Worm (Caenorhabditis elegans) whole organism, L3 larva: Measurements from ENCODE around the gene Y71H10B.1.
A peak's percentile ranks its signal among the peaks of the same experiment; 100 is the strongest.

Source experiments
- R02D3.7 ChIP-seq: fragments of 150-350 bp; optimal IDR thresholded peaks from 2 replicates; lab custom pipeline; 2014; ENCODE audit warnings: missing biosample characterization, missing genetic modification characterization
- ZK546.5 ChIP-seq: sonication (generic microtip); optimal IDR thresholded peaks from 2 replicates; lab custom pipeline; 2017; ENCODE audit warnings: missing biosample characterization, missing genetic modification characterization
- aly-2 ChIP-seq: fragments of 150-350 bp; optimal IDR thresholded peaks from 2 replicates; lab custom pipeline; 2014; ENCODE audit warnings: missing biosample characterization, missing genetic modification characterization
- ama-1 ChIP-seq: fragments of 150-350 bp; optimal IDR thresholded peaks from 2 replicates; lab custom pipeline; 2018
- ceh-16 ChIP-seq: sonication (generic microtip); optimal IDR thresholded peaks from 2 replicates; lab custom pipeline; 2017; ENCODE audit warnings: missing biosample characterization, missing genetic modification characterization
- ceh-28 ChIP-seq: fragments of 150-350 bp; optimal IDR thresholded peaks from 2 replicates; lab custom pipeline; 2014; ENCODE audit warnings: missing biosample characterization, missing genetic modification reagents, missing genetic modification characterization
- ceh-82 ChIP-seq: fragments of 150-350 bp; optimal IDR thresholded peaks from 2 replicates; lab custom pipeline; 2014; ENCODE audit warnings: missing biosample characterization, missing genetic modification characterization
- ceh-9 ChIP-seq: sonication (generic microtip); optimal IDR thresholded peaks from 2 replicates; lab custom pipeline; 2018; ENCODE audit warnings: missing biosample characterization, missing genetic modification characterization
- daf-12 ChIP-seq: fragments of 150-350 bp; optimal IDR thresholded peaks from 2 replicates; lab custom pipeline; 2014; ENCODE audit warnings: missing biosample characterization, missing genetic modification reagents, missing genetic modification characterization
- egl-27 ChIP-seq: sonication (generic microtip); optimal IDR thresholded peaks from 4 replicates; lab custom pipeline; 2017; ENCODE audit warnings: missing biosample characterization, missing genetic modification reagents, missing genetic modification characterization
- egl-5 ChIP-seq: fragments of 150-350 bp; optimal IDR thresholded peaks from 2 replicates; lab custom pipeline; 2017; ENCODE audit warnings: missing biosample characterization, missing genetic modification reagents, missing genetic modification characterization, inconsistent platforms
- elt-1 ChIP-seq: fragments of 150-350 bp; optimal IDR thresholded peaks from 2 replicates; lab custom pipeline; 2014; ENCODE audit warnings: missing biosample characterization, missing genetic modification characterization
- elt-2 ChIP-seq: sonication (generic microtip); optimal IDR thresholded peaks from 2 replicates; lab custom pipeline; 2016; ENCODE audit warnings: missing genetic modification reagents, mild to moderate bottlenecking, missing genetic modification characterization, missing compliant biosample characterization
- elt-3 ChIP-seq, 3 experiments: fragments of 150-350 bp in 1 of 3; sonication (generic microtip) in 2 of 3; optimal IDR thresholded peaks; 2 replicates in 2 of 3; 4 replicates in 1 of 3; lab custom pipeline; 2014 to 2017; ENCODE audit warnings: missing biosample characterization in 3 of 3, missing genetic modification characterization in 3 of 3
- eor-1 ChIP-seq, 2 experiments: fragments of 150-350 bp; optimal IDR thresholded peaks; 2 replicates each; lab custom pipeline; 2014 to 2018; ENCODE audit warnings: missing biosample characterization in 2 of 2, missing genetic modification characterization in 2 of 2
- fkh-10 ChIP-seq: sonication (generic microtip); optimal IDR thresholded peaks from 2 replicates; lab custom pipeline; 2017; ENCODE audit warnings: missing biosample characterization, missing genetic modification reagents, missing genetic modification characterization
- fkh-2 ChIP-seq: fragments of 150-350 bp; optimal IDR thresholded peaks from 2 replicates; lab custom pipeline; 2014; ENCODE audit warnings: missing biosample characterization, missing genetic modification reagents, missing genetic modification characterization
- fos-1 ChIP-seq: fragments of 150-350 bp; optimal IDR thresholded peaks from 2 replicates; lab custom pipeline; 2014; ENCODE audit warnings: missing biosample characterization, missing genetic modification characterization
- hmg-11 ChIP-seq: sonication (generic microtip); optimal IDR thresholded peaks from 2 replicates; lab custom pipeline; 2016; ENCODE audit warnings: missing genetic modification characterization, missing compliant biosample characterization
- jun-1 ChIP-seq: fragments of 150-350 bp; optimal IDR thresholded peaks from 2 replicates; lab custom pipeline; 2014; ENCODE audit warnings: missing biosample characterization, missing genetic modification reagents, missing genetic modification characterization
- lin-15B ChIP-seq: fragments of 150-350 bp; optimal IDR thresholded peaks from 2 replicates; lab custom pipeline; 2014; ENCODE audit warnings: missing biosample characterization, missing genetic modification characterization
- lin-39 ChIP-seq: fragments of 150-350 bp; optimal IDR thresholded peaks from 2 replicates; lab custom pipeline; 2018; ENCODE audit warnings: missing biosample characterization, missing genetic modification reagents, missing genetic modification characterization
- lsy-12 ChIP-seq: sonication (generic microtip); optimal IDR thresholded peaks from 2 replicates; lab custom pipeline; 2016; ENCODE audit warnings: mild to moderate bottlenecking, missing genetic modification characterization, missing compliant biosample characterization
- mdl-1 ChIP-seq: fragments of 150-350 bp; optimal IDR thresholded peaks from 2 replicates; lab custom pipeline; 2014; ENCODE audit warnings: missing biosample characterization, missing genetic modification characterization
- mml-1 ChIP-seq: fragments of 150-350 bp; sonication (generic microtip); optimal IDR thresholded peaks from 3 replicates; lab custom pipeline; 2014; ENCODE audit warnings: missing biosample characterization, missing genetic modification characterization
- nfya-1 ChIP-seq: sonication (generic microtip); optimal IDR thresholded peaks from 2 replicates; lab custom pipeline; 2017; ENCODE audit warnings: missing genetic modification characterization, mild to moderate bottlenecking, missing compliant biosample characterization, antibody characterized with exemption, moderate library complexity; ENCODE audit not compliant: insufficient read depth
- nhr-11 ChIP-seq: fragments of 150-350 bp; optimal IDR thresholded peaks from 2 replicates; lab custom pipeline; 2014; ENCODE audit warnings: missing biosample characterization, missing genetic modification characterization
- nhr-12 ChIP-seq: fragments of 150-350 bp; optimal IDR thresholded peaks from 2 replicates; lab custom pipeline; 2014; ENCODE audit warnings: missing biosample characterization, missing genetic modification characterization
- nhr-23 ChIP-seq: fragments of 150-350 bp; optimal IDR thresholded peaks from 2 replicates; lab custom pipeline; 2014; ENCODE audit warnings: missing biosample characterization, missing genetic modification reagents, missing genetic modification characterization
- nhr-237 ChIP-seq: fragments of 150-350 bp; optimal IDR thresholded peaks from 2 replicates; lab custom pipeline; 2014; ENCODE audit warnings: missing biosample characterization, missing genetic modification characterization
- nhr-25 ChIP-seq: sonication (generic microtip); optimal IDR thresholded peaks from 2 replicates; lab custom pipeline; 2017; ENCODE audit warnings: missing biosample characterization, missing genetic modification characterization
- nhr-28 ChIP-seq: fragments of 150-350 bp; optimal IDR thresholded peaks from 2 replicates; lab custom pipeline; 2014; ENCODE audit warnings: missing biosample characterization, missing genetic modification characterization
- nhr-43 ChIP-seq: sonication (generic microtip); optimal IDR thresholded peaks from 2 replicates; lab custom pipeline; 2016; ENCODE audit warnings: mild to moderate bottlenecking, missing genetic modification characterization, missing compliant biosample characterization; ENCODE audit not compliant: poor library complexity, severe bottlenecking
- nhr-67 ChIP-seq: fragments of 150-350 bp; optimal IDR thresholded peaks from 2 replicates; lab custom pipeline; 2014; ENCODE audit warnings: missing biosample characterization, missing genetic modification characterization
- nhr-76 ChIP-seq: fragments of 150-350 bp; sonication (generic microtip); optimal IDR thresholded peaks from 5 replicates; lab custom pipeline; 2014; ENCODE audit warnings: missing biosample characterization, missing genetic modification characterization
- nhr-77 ChIP-seq: fragments of 150-350 bp; optimal IDR thresholded peaks from 2 replicates; lab custom pipeline; 2014; ENCODE audit warnings: missing biosample characterization, missing genetic modification characterization
- pha-4 ChIP-seq: fragments of 150-350 bp; optimal IDR thresholded peaks from 2 replicates; lab custom pipeline; 2014; ENCODE audit warnings: missing biosample characterization, missing genetic modification reagents, missing genetic modification characterization
- pqm-1 ChIP-seq: fragments of 150-350 bp; optimal IDR thresholded peaks from 2 replicates; lab custom pipeline; 2017; ENCODE audit warnings: missing biosample characterization, missing genetic modification characterization, inconsistent platforms
- sea-2 ChIP-seq: fragments of 150-350 bp; sonication (generic microtip); optimal IDR thresholded peaks from 4 replicates; lab custom pipeline; 2014; ENCODE audit warnings: missing biosample characterization, missing genetic modification reagents, missing genetic modification characterization
- skn-1 ChIP-seq: fragments of 150-350 bp; optimal IDR thresholded peaks from 2 replicates; lab custom pipeline; 2014; ENCODE audit warnings: missing biosample characterization, missing genetic modification characterization
- snpc-4 ChIP-seq: fragments of 150-350 bp; optimal IDR thresholded peaks from 2 replicates; lab custom pipeline; 2014; ENCODE audit warnings: missing biosample characterization, missing genetic modification characterization
- tbx-2 ChIP-seq: sonication (generic microtip); optimal IDR thresholded peaks from 2 replicates; lab custom pipeline; 2016; ENCODE audit warnings: mild to moderate bottlenecking, missing genetic modification characterization, missing compliant biosample characterization
- unc-39 ChIP-seq: sonication (generic microtip); optimal IDR thresholded peaks from 4 replicates; lab custom pipeline; 2017; ENCODE audit warnings: missing biosample characterization, missing genetic modification characterization
- unc-62 ChIP-seq: fragments of 150-350 bp; sonication (generic microtip); optimal IDR thresholded peaks from 4 replicates; lab custom pipeline; 2014; ENCODE audit warnings: missing biosample characterization, missing genetic modification reagents, missing genetic modification characterization
- zag-1 ChIP-seq: fragments of 150-350 bp; optimal IDR thresholded peaks from 2 replicates; lab custom pipeline; 2014; ENCODE audit warnings: missing biosample characterization, missing genetic modification characterization
- ztf-11 ChIP-seq: fragments of 150-350 bp; optimal IDR thresholded peaks from 2 replicates; lab custom pipeline; 2014; ENCODE audit warnings: missing biosample characterization, missing genetic modification characterization
- ztf-4 ChIP-seq: fragments of 150-350 bp; optimal IDR thresholded peaks from 2 replicates; lab custom pipeline; 2014; ENCODE audit warnings: missing biosample characterization, missing genetic modification characterization

Gene Y71H10B.1

ce11 chrX:2853963-2854362 is 13.9 kb upstream of the Y71H10B.1 start:
- no peak for TF ChIP-seq sea-2 (GFP tag; lab: Kevin White, UChicago)
- no peak for TF ChIP-seq lsy-12 (tag; lab: Kevin White, UChicago)
- peak; percentile 9 for TF ChIP-seq ama-1 (lab: Kevin White, UChicago)

- TF ChIP-seq lin-39 (tag; lab: Kevin White, UChicago) (peak; percentile 77), fkh-10 (GFP tag; lab: Kevin White, UChicago) (peak; percentile 65), zag-1 (peak; percentile 18), nfya-1 (tag; lab: Kevin White, UChicago) (peak; percentile 90), ceh-82 (tag; lab: Kevin White, UChicago) (no peak), ceh-28 (peak; percentile 71), pha-4 (tag; lab: Kevin White, UChicago) (peak; percentile 60), R02D3.7 (tag; lab: Kevin White, UChicago) (peak; percentile 31), tbx-2 (tag; lab: Kevin White, UChicago) (peak; percentile 83), lsy-12 (tag; lab: Kevin White, UChicago) (peak; percentile 81), nhr-76 (tag; lab: Kevin White, UChicago) (no peak), snpc-4 (peak; percentile 50), unc-39 (tag; lab: Kevin White, UChicago) (no peak), nhr-43 (tag; lab: Kevin White, UChicago) (peak; percentile 41), elt-3 (tag; optimal IDR thresholded peaks at IDR 0.05; lab: Kevin White, UChicago) (no peak), ceh-9 (tag; lab: Kevin White, UChicago) (no peak), nhr-28 (tag; lab: Kevin White, UChicago) (no peak), ztf-4 (tag; lab: Kevin White, UChicago) (peak; percentile 28), nhr-237 (tag; lab: Kevin White, UChicago) (no peak), ZK546.5 (tag; lab: Kevin White, UChicago) (no peak), pqm-1 (tag; lab: Kevin White, UChicago) (no peak), mml-1 (tag; lab: Kevin White, UChicago) (no peak), fkh-2 (tag; lab: Kevin White, UChicago) (no peak), skn-1 (tag; lab: Kevin White, UChicago) (no peak), elt-2 (tag; lab: Kevin White, UChicago) (peak; percentile 83), ztf-11 (tag; lab: Kevin White, UChicago) (no peak), daf-12 (tag; lab: Kevin White, UChicago) (no peak), lin-15B (tag; lab: Kevin White, UChicago) (peak; percentile 45), aly-2 (tag; lab: Kevin White, UChicago) (no peak), unc-62 (GFP tag; lab: Kevin White, UChicago) (peak; percentile 61), eor-1 (tag; optimal IDR thresholded peaks at IDR 0.05; lab: Kevin White, UChicago) (no peak), elt-1 (tag; lab: Kevin White, UChicago) (peak; percentile 69), egl-27 (peak; percentile 88), ama-1 (lab: Kevin White, UChicago) (no peak), sea-2 (GFP tag; lab: Kevin White, UChicago) (no peak), fos-1 (peak; percentile 68), mdl-1 (tag; lab: Kevin White, UChicago) (peak; percentile 37), nhr-12 (tag; lab: Kevin White, UChicago) (no peak), hmg-11 (tag; lab: Kevin White, UChicago) (peak; percentile 99), ceh-16 (tag; lab: Kevin White, UChicago) (no peak), nhr-11 (tag; lab: Kevin White, UChicago) (peak; percentile 70), egl-5 (tag; lab: Kevin White, UChicago) (peak; percentile 20), nhr-23 (tag; lab: Kevin White, UChicago) (peak; percentile 56), nhr-25 (tag; lab: Kevin White, UChicago) (peak; percentile 80), nhr-67 (tag; lab: Kevin White, UChicago) (no peak), nhr-77 (tag; lab: Kevin White, UChicago) (no peak), jun-1 (tag; lab: Kevin White, UChicago) (peak; percentile 92)
These were observed 12.4 kb upstream of the Y71H10B.1 start, which contains the start of gene kin-29 for ce11 chrX:2852388-2852908. TSS of gene kin-29 (minus strand) at chrX:2852438.
